Worm (Caenorhabditis elegans) whole organism, late embryonic: ENCODE measurements around the gene Y38C1AA.12.

Experiments
- C38D4.7 ChIP-seq: fragments of 200-800 bp; sonication (Bioruptor generic); optimal IDR thresholded peaks from 2 replicates; lab custom pipeline; 2018; ENCODE audit warnings: mild to moderate bottlenecking, missing genetic modification characterization, moderate library complexity, missing compliant biosample characterization
- K09A11.1 ChIP-seq: sonication (generic microtip); optimal IDR thresholded peaks from 2 replicates; lab custom pipeline; 2017; ENCODE audit warnings: antibody characterized with exemption, mild to moderate bottlenecking, missing genetic modification characterization, missing compliant biosample characterization; ENCODE audit not compliant: insufficient read depth
- ceh-24 ChIP-seq: sonication (generic microtip); optimal IDR thresholded peaks from 2 replicates; lab custom pipeline; 2016; ENCODE audit warnings: mild to moderate bottlenecking, missing genetic modification characterization, missing compliant biosample characterization
- ceh-30 ChIP-seq: fragments of 150-350 bp; optimal IDR thresholded peaks from 2 replicates; lab custom pipeline; 2014; ENCODE audit warnings: missing biosample characterization, missing genetic modification characterization
- ceh-45 ChIP-seq: fragments of 200-800 bp; sonication (Bioruptor generic); IDR thresholded peaks from 2 replicates; pipeline ENCODE4 v1.3.6; 2022; ENCODE audit warnings: missing genetic modification reagents, missing genetic modification characterization, missing compliant biosample characterization
- ceh-9 ChIP-seq: sonication (generic microtip); optimal IDR thresholded peaks from 2 replicates; lab custom pipeline; 2016; ENCODE audit warnings: mild to moderate bottlenecking, missing genetic modification characterization, inconsistent platforms, missing compliant biosample characterization
- che-1 ChIP-seq: sonication (generic microtip); optimal IDR thresholded peaks from 2 replicates; lab custom pipeline; 2016; ENCODE audit warnings: mild to moderate bottlenecking, missing genetic modification characterization, missing compliant biosample characterization
- elt-2 ChIP-seq: sonication (generic microtip); optimal IDR thresholded peaks from 2 replicates; lab custom pipeline; 2016; ENCODE audit warnings: missing genetic modification reagents, missing genetic modification characterization, missing compliant biosample characterization
- eyg-1 ChIP-seq: sonication (generic microtip); optimal IDR thresholded peaks from 2 replicates; lab custom pipeline; 2016; ENCODE audit warnings: missing genotype, missing genetic modification characterization, missing compliant biosample characterization
- nfya-1 ChIP-seq: sonication (generic microtip); optimal IDR thresholded peaks from 2 replicates; lab custom pipeline; 2017; ENCODE audit warnings: missing genetic modification characterization, mild to moderate bottlenecking, missing compliant biosample characterization, antibody characterized with exemption, moderate library complexity
- pat-9 ChIP-seq: fragments of 200-800 bp; sonication (Bioruptor generic); optimal IDR thresholded peaks from 2 replicates; lab custom pipeline; 2018; ENCODE audit warnings: mild to moderate bottlenecking, missing genetic modification characterization, moderate library complexity, missing compliant biosample characterization
- pros-1 ChIP-seq: fragments of 150-350 bp; optimal IDR thresholded peaks from 2 replicates; lab custom pipeline; 2014; ENCODE audit warnings: missing biosample characterization, missing genetic modification reagents, missing genetic modification characterization
- sox-4 ChIP-seq: sonication (generic microtip); optimal IDR thresholded peaks from 2 replicates; lab custom pipeline; 2017; ENCODE audit warnings: mild to moderate bottlenecking, missing genetic modification characterization, inconsistent platforms, missing compliant biosample characterization
- tbx-2 ChIP-seq: sonication (generic microtip); optimal IDR thresholded peaks from 2 replicates; lab custom pipeline; 2016; ENCODE audit warnings: missing genetic modification characterization, missing compliant biosample characterization
- unc-3 ChIP-seq, 2 experiments: fragments of 200-800 bp in 1 of 2; sonication (Bioruptor generic) in 1 of 2; sonication (generic microtip) in 1 of 2; conservative IDR thresholded peaks in 1 of 2; optimal IDR thresholded peaks in 1 of 2; 2 replicates each; pipeline versions ENCODE4 v1.3.6 to Lab custom; 2016 to 2022; ENCODE audit warnings: missing compliant biosample characterization in 2 of 2, missing genetic modification characterization in 2 of 2, missing genetic modification reagents in 1 of 2

Y38C1AA.12 gene

DNA sequence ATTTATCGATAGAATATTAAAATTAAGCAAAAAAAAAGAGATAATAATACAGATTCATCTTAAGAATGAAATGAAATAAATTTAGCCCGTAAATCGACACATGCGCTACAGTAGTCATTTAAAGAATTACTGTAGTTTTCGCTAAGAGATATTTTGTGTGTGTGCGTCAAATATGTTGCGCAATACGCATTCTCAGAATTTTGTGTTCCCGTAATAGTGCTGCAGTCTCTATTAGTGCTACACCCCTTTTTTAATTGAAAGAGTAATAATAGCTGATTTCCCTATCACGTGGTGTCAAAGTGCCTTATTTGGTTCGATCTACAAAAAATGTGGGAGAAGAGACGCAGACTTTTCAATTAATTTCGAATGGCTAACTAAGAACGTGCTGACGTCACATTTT is 52.2 kb downstream of the Y38C1AA.12 start:
- no peak for TF ChIP-seq nfya-1 (tag; lab: Kevin White, UChicago)
- no peak for TF ChIP-seq ceh-24 (tag; lab: Kevin White, UChicago)
- no peak for TF ChIP-seq unc-3 (GFP tag; conservative IDR thresholded peaks at IDR 0.05; lab: Robert Waterston, UW)
- TF ChIP-seq unc-3 (tag; optimal IDR thresholded peaks at IDR 0.05; lab: Kevin White, UChicago) = no peak
- no peak for TF ChIP-seq C38D4.7 (GFP tag; lab: Kevin White, UChicago)
- TF ChIP-seq pat-9 = no peak
- TF ChIP-seq tbx-2 (tag; lab: Kevin White, UChicago) = no peak
- TF ChIP-seq ceh-30 = no peak
- TF ChIP-seq K09A11.1 (tag; lab: Kevin White, UChicago) = no peak
- no peak for TF ChIP-seq che-1
- no peak for TF ChIP-seq ceh-9
- TF ChIP-seq pros-1 (tag; lab: Kevin White, UChicago) = no peak
- no peak for TF ChIP-seq elt-2 (tag; lab: Kevin White, UChicago)
- TF ChIP-seq ceh-45 = no peak
- TF ChIP-seq eyg-1 (tag; lab: Kevin White, UChicago) = no peak
- TF ChIP-seq sox-4 = no peak
- TF ChIP-seq, all 69 proteins: peak for 0
